Fruit fly (Drosophila melanogaster) whole organism, embryonic: Measurements from ENCODE around the gene CG15803.

ENCODE experiments used
- Aef1 ChIP-seq: fragments of 200-800 bp; sonication (Bioruptor generic); IDR thresholded peaks from 3 replicates; pipeline ENCODE4 v1.3.6; 2022; ENCODE audit warnings: missing biosample characterization, missing genetic modification characterization
- CG10565 ChIP-seq: fragments of 200-800 bp; sonication (Bioruptor generic); optimal IDR thresholded peaks from 3 replicates; lab custom pipeline; 2016; ENCODE audit warnings: missing biosample characterization, mild to moderate bottlenecking, missing genetic modification characterization
- CG11085 ChIP-seq: fragments of 200-800 bp; sonication (Bioruptor generic); IDR thresholded peaks from 2 replicates; pipeline ENCODE4 v1.3.6; 2022; ENCODE audit warnings: missing biosample characterization, missing genetic modification characterization
- CG11093 ChIP-seq: fragments of 200-800 bp; sonication (Bioruptor generic); IDR thresholded peaks from 3 replicates; pipeline ENCODE4 v1.3.6; 2022; ENCODE audit warnings: missing biosample characterization, missing genetic modification characterization
- CG11456 ChIP-seq: fragments of 200-800 bp; sonication (Bioruptor generic); IDR thresholded peaks from 3 replicates; pipeline ENCODE4 v1.3.6; 2022; ENCODE audit warnings: missing biosample characterization, missing genetic modification characterization
- CG12299 ChIP-seq: fragments of 200-800 bp; sonication (Bioruptor generic); optimal IDR thresholded peaks from 2 replicates; lab custom pipeline; 2018; ENCODE audit warnings: missing biosample characterization, mild to moderate bottlenecking, missing genetic modification characterization
- CG14014 ChIP-seq: fragments of 200-800 bp; sonication (Bioruptor generic); IDR thresholded peaks from 2 replicates; pipeline ENCODE4 v1.3.6; 2022; ENCODE audit warnings: missing biosample characterization, missing genetic modification characterization
- CG1602 ChIP-seq: fragments of 200-800 bp; sonication (Bioruptor generic); optimal IDR thresholded peaks from 3 replicates; lab custom pipeline; 2016; ENCODE audit warnings: missing biosample characterization, missing genetic modification characterization
- CG16813 ChIP-seq: fragments of 200-800 bp; sonication (Bioruptor generic); IDR thresholded peaks from 3 replicates; pipeline ENCODE4 v1.3.6; 2022; ENCODE audit warnings: missing biosample characterization, missing genetic modification characterization; ENCODE audit not compliant: partially characterized antibody
- CG16863 ChIP-seq: fragments of 200-800 bp; sonication (Bioruptor generic); optimal IDR thresholded peaks from 3 replicates; lab custom pipeline; 2016; ENCODE audit warnings: missing biosample characterization, missing genetic modification characterization
- CG17186 ChIP-seq: fragments of 200-800 bp; sonication (Bioruptor generic); optimal IDR thresholded peaks from 3 replicates; lab custom pipeline; 2017; ENCODE audit warnings: missing biosample characterization, missing genetic modification reagents, missing genetic modification characterization
- CG1792 ChIP-seq: fragments of 200-800 bp; sonication (Bioruptor generic); optimal IDR thresholded peaks from 2 replicates; lab custom pipeline; 2016; ENCODE audit warnings: missing biosample characterization, missing genetic modification characterization
- CG18619 ChIP-seq: fragments of 200-800 bp; sonication (Bioruptor generic); optimal IDR thresholded peaks from 3 replicates; lab custom pipeline; 2017; ENCODE audit warnings: missing biosample characterization, mild to moderate bottlenecking, missing genetic modification characterization
- CG2129 ChIP-seq: fragments of 200-800 bp; sonication (Bioruptor generic); IDR thresholded peaks from 2 replicates; pipeline ENCODE4 v1.3.6; 2022; ENCODE audit warnings: missing biosample characterization, missing genetic modification characterization; ENCODE audit not compliant: partially characterized antibody
- CG2199 ChIP-seq: fragments of 200-800 bp; sonication (Bioruptor generic); IDR thresholded peaks from 3 replicates; pipeline ENCODE4 v1.3.6; 2022; ENCODE audit warnings: missing biosample characterization, missing genetic modification characterization
- CG30403 ChIP-seq: fragments of 200-800 bp; sonication (Bioruptor generic); optimal IDR thresholded peaks from 3 replicates; lab custom pipeline; 2016; ENCODE audit warnings: missing biosample characterization, missing genetic modification characterization
- CG34224 ChIP-seq: fragments of 200-800 bp; sonication (Bioruptor generic); IDR thresholded peaks from 3 replicates; pipeline ENCODE4 v1.3.6; 2022; ENCODE audit warnings: missing biosample characterization, missing genetic modification characterization; ENCODE audit not compliant: partially characterized antibody
- CG5953 ChIP-seq: fragments of 200-800 bp; sonication (Bioruptor generic); IDR thresholded peaks from 2 replicates; pipeline ENCODE4 v1.3.6; 2022; ENCODE audit warnings: missing biosample characterization, missing genetic modification characterization
- CG6854 ChIP-seq: fragments of 200-800 bp; sonication (Bioruptor generic); optimal IDR thresholded peaks from 3 replicates; lab custom pipeline; 2017; ENCODE audit warnings: missing biosample characterization, mild to moderate bottlenecking, missing genetic modification characterization
- CG8359 ChIP-seq: fragments of 200-800 bp; sonication (Bioruptor generic); optimal IDR thresholded peaks from 2 replicates; lab custom pipeline; 2017; ENCODE audit warnings: missing biosample characterization, mild to moderate bottlenecking, missing genetic modification characterization, borderline replicate concordance
- CG9609 ChIP-seq: fragments of 200-800 bp; sonication (Bioruptor generic); optimal IDR thresholded peaks from 3 replicates; lab custom pipeline; 2016; ENCODE audit warnings: missing biosample characterization, missing genetic modification characterization
- CG9932 ChIP-seq: fragments of 200-800 bp; sonication (Bioruptor generic); IDR thresholded peaks from 2 replicates; pipeline ENCODE4 v1.3.6; 2022; ENCODE audit warnings: missing biosample characterization, missing genetic modification characterization
- CrebB ChIP-seq: fragments of 200-800 bp; sonication (Bioruptor generic); optimal IDR thresholded peaks from 3 replicates; lab custom pipeline; 2018; ENCODE audit warnings: missing biosample characterization, mild to moderate bottlenecking, missing genetic modification characterization
- Deaf1 ChIP-seq: fragments of 200-800 bp; optimal IDR thresholded peaks from 3 replicates; lab custom pipeline; 2019; ENCODE audit warnings: missing biosample characterization, mild to moderate bottlenecking, missing genetic modification characterization, moderate library complexity
- Dip2 ChIP-seq: fragments of 200-800 bp; sonication (Bioruptor generic); IDR thresholded peaks from 2 replicates; pipeline ENCODE4 v1.3.6; 2022; ENCODE audit warnings: missing biosample characterization, missing genetic modification characterization
- Doc2 ChIP-seq: fragments of 200-800 bp; sonication (Bioruptor generic); IDR thresholded peaks from 2 replicates; pipeline ENCODE4 v1.3.6; 2022; ENCODE audit warnings: missing biosample characterization, missing genetic modification characterization
- NFAT ChIP-seq: fragments of 200-800 bp; sonication (Bioruptor generic); IDR thresholded peaks from 2 replicates; pipeline ENCODE4 v1.3.6; 2022; ENCODE audit warnings: missing biosample characterization, missing genetic modification characterization
- Oaz ChIP-seq: fragments of 200-800 bp; sonication (Bioruptor generic); IDR thresholded peaks from 2 replicates; pipeline ENCODE4 v1.3.6; 2022; ENCODE audit warnings: missing biosample characterization, missing genetic modification characterization
- Opbp ChIP-seq: fragments of 200-800 bp; sonication (Bioruptor generic); IDR thresholded peaks from 3 replicates; pipeline ENCODE4 v1.3.6; 2022; ENCODE audit warnings: missing biosample characterization, missing genetic modification characterization; ENCODE audit not compliant: partially characterized antibody
- Rfx ChIP-seq: fragments of 200-800 bp; sonication (Bioruptor generic); IDR thresholded peaks from 2 replicates; pipeline ENCODE4 v1.3.6; 2022; ENCODE audit warnings: missing biosample characterization, missing genetic modification characterization
- Rx ChIP-seq: fragments of 200-800 bp; sonication (Bioruptor generic); IDR thresholded peaks from 2 replicates; pipeline ENCODE4 v1.3.6; 2022; ENCODE audit warnings: missing biosample characterization, missing genetic modification characterization
- Sry-β ChIP-seq: fragments of 200-800 bp; sonication (Bioruptor generic); optimal IDR thresholded peaks from 2 replicates; lab custom pipeline; 2018; ENCODE audit warnings: missing biosample characterization, mild to moderate bottlenecking, missing genetic modification characterization, moderate library complexity
- Trl ChIP-seq, 3 experiments: fragments of >200 bp in 2 of 3; fragments of 200-800 bp in 1 of 3; sonication (Bioruptor generic) in 1 of 3; optimal IDR thresholded peaks; 2 replicates in 1 of 3; 3 replicates in 2 of 3; lab custom pipeline; 2016 to 2017; ENCODE audit warnings: missing biosample characterization in 1 of 3, missing genetic modification characterization in 1 of 3
- ab ChIP-seq: fragments of 200-800 bp; sonication (Bioruptor generic); optimal IDR thresholded peaks from 2 replicates; lab custom pipeline; 2016; ENCODE audit warnings: missing biosample characterization, missing genetic modification characterization
- amos ChIP-seq: fragments of 200-800 bp; sonication (Bioruptor generic); IDR thresholded peaks from 2 replicates; pipeline ENCODE4 v1.3.6; 2022; ENCODE audit warnings: missing biosample characterization, missing genetic modification characterization; ENCODE audit not compliant: partially characterized antibody
- ash1 ChIP-seq: fragments of 200-800 bp; sonication (Bioruptor generic); optimal IDR thresholded peaks from 2 replicates; lab custom pipeline; 2018; ENCODE audit warnings: missing biosample characterization, mild to moderate bottlenecking, missing genetic modification characterization
- chif ChIP-seq, 2 experiments: fragments of 200-800 bp; sonication (Bioruptor generic); optimal IDR thresholded peaks; 3 replicates each; lab custom pipeline; 2016; ENCODE audit warnings: missing biosample characterization in 2 of 2, missing genetic modification characterization in 2 of 2
- cwo ChIP-seq: fragments of 200-800 bp; sonication (Bioruptor generic); optimal IDR thresholded peaks from 3 replicates; lab custom pipeline; 2017; ENCODE audit warnings: missing biosample characterization, missing genetic modification characterization, mild to moderate bottlenecking, moderate library complexity, missing genetic modification reagents
- esg ChIP-seq: fragments of 200-800 bp; sonication (Bioruptor generic); conservative IDR thresholded peaks from 2 replicates; pipeline ENCODE4 v1.3.6; 2022; ENCODE audit warnings: missing biosample characterization, missing genetic modification characterization
- eve ChIP-seq, 2 experiments: fragments of >200 bp; optimal IDR thresholded peaks; 2 replicates each; lab custom pipeline; 2017; ENCODE audit warnings: missing biosample characterization in 2 of 2, missing genetic modification characterization in 2 of 2
- insv ChIP-seq, 2 experiments: fragments of 200-800 bp; sonication (Bioruptor generic); optimal IDR thresholded peaks; 3 replicates each; lab custom pipeline; 2016 to 2018; ENCODE audit warnings: missing biosample characterization in 2 of 2, missing genetic modification characterization in 2 of 2
- inv ChIP-seq: fragments of 200-800 bp; sonication (Bioruptor generic); IDR thresholded peaks from 2 replicates; pipeline ENCODE4 v1.3.6; 2022; ENCODE audit warnings: missing biosample characterization, missing genetic modification characterization; ENCODE audit not compliant: partially characterized antibody
- kay ChIP-seq: fragments of 200-800 bp; sonication (Bioruptor generic); optimal IDR thresholded peaks from 2 replicates; lab custom pipeline; 2016; ENCODE audit warnings: missing biosample characterization, missing genetic modification characterization
- seq ChIP-seq: fragments of 200-800 bp; sonication (Bioruptor generic); IDR thresholded peaks from 2 replicates; pipeline ENCODE4 v1.3.6; 2022; ENCODE audit warnings: missing biosample characterization, missing genetic modification characterization
- slbo ChIP-seq: fragments of 200-800 bp; sonication (Bioruptor generic); IDR thresholded peaks from 2 replicates; pipeline ENCODE4 v1.3.6; 2022; ENCODE audit warnings: missing biosample characterization, missing genetic modification characterization
- tap ChIP-seq: fragments of 200-800 bp; optimal IDR thresholded peaks from 3 replicates; lab custom pipeline; 2019; ENCODE audit warnings: missing biosample characterization, mild to moderate bottlenecking, missing genetic modification characterization, moderate library complexity
- trh ChIP-seq: fragments of 200-800 bp; sonication (Bioruptor generic); optimal IDR thresholded peaks from 2 replicates; lab custom pipeline; 2016; ENCODE audit warnings: missing biosample characterization, missing genetic modification characterization
- vfl ChIP-seq: fragments of 200-800 bp; sonication (Bioruptor generic); optimal IDR thresholded peaks from 2 replicates; lab custom pipeline; 2016; ENCODE audit warnings: missing biosample characterization, missing genetic modification characterization
- wek ChIP-seq: fragments of 200-800 bp; sonication (Bioruptor generic); optimal IDR thresholded peaks from 3 replicates; lab custom pipeline; 2018; ENCODE audit warnings: missing biosample characterization, mild to moderate bottlenecking, missing genetic modification characterization, moderate library complexity
- zf30C ChIP-seq: fragments of 200-800 bp; sonication (Bioruptor generic); optimal IDR thresholded peaks from 3 replicates; lab custom pipeline; 2018; ENCODE audit warnings: missing biosample characterization, mild to moderate bottlenecking, missing genetic modification characterization

The CG15803 gene

dm6 chr3R:18297444-18298297, 62.9 kb downstream of the CG15803 start (continued):
- TF ChIP-seq eve (GFP tag; optimal IDR thresholded peaks at IDR 0.05; lab: Kevin White, UChicago) (peak in 1 of 2 experiments; percentile 23), CG6854 (GFP tag; lab: Kevin White, UChicago) (no peak), CG1792 (GFP tag; lab: Kevin White, UChicago) (no peak), CG16863 (no peak), amos (no peak), CG10565 (GFP tag; lab: Kevin White, UChicago) (no peak), trh (GFP tag; lab: Kevin White, UChicago) (no peak), Opbp (GFP tag; lab: Robert Waterston, UW) (no peak), CG17186 (GFP tag; lab: Kevin White, UChicago) (no peak), zf30C (peak; percentile 61), vfl (no peak), CG8359 (GFP tag; lab: Kevin White, UChicago) (no peak), esg (GFP tag; lab: Robert Waterston, UW) (no peak), CG5953 (no peak), ash1 (GFP tag; lab: Kevin White, UChicago) (no peak), Aef1 (GFP tag; lab: Robert Waterston, UW) (no peak), Deaf1 (tag; lab: Kevin White, UChicago) (peak; percentile 34), kay (GFP tag; lab: Kevin White, UChicago) (no peak), CG16813 (GFP tag; lab: Robert Waterston, UW) (no peak), CG30403 (no peak), Rfx (no peak), Doc2 (GFP tag; lab: Robert Waterston, UW) (no peak), CG2129 (no peak), Dip2 (GFP tag; lab: Robert Waterston, UW) (no peak), cwo (no peak), inv (GFP tag; lab: Robert Waterston, UW) (no peak), ab (GFP tag; lab: Kevin White, UChicago) (no peak), CG11093 (GFP tag; lab: Robert Waterston, UW) (no peak), CG2199 (GFP tag; lab: Robert Waterston, UW) (no peak), wek (GFP tag; lab: Kevin White, UChicago) (no peak), CG12299 (tag; lab: Kevin White, UChicago) (no peak), chif (GFP tag; optimal IDR thresholded peaks at IDR 0.05; lab: Kevin White, UChicago) (peak in 1 of 2 experiments; percentile 3), CG9609 (GFP tag; lab: Kevin White, UChicago) (no peak), tap (tag; lab: Kevin White, UChicago) (no peak), NFAT (GFP tag; lab: Robert Waterston, UW) (no peak), Oaz (no peak), CG18619 (GFP tag; lab: Kevin White, UChicago) (no peak), slbo (GFP tag; lab: Robert Waterston, UW) (no peak), CG34224 (GFP tag; lab: Robert Waterston, UW) (no peak), CG1602 (GFP tag; lab: Kevin White, UChicago) (no peak), Trl (optimal IDR thresholded peaks at IDR 0.05; lab: Kevin White, UChicago) (no peak), Trl (GFP tag; optimal IDR thresholded peaks at IDR 0.05; lab: Kevin White, UChicago) (no peak), CG9932 (GFP tag; lab: Robert Waterston, UW) (no peak), seq (GFP tag; lab: Robert Waterston, UW) (no peak), CG14014 (GFP tag; lab: Robert Waterston, UW) (no peak), CG11456 (GFP tag; lab: Robert Waterston, UW) (no peak), Rx (GFP tag; lab: Robert Waterston, UW) (no peak), CG11085 (no peak), insv (GFP tag; optimal IDR thresholded peaks at IDR 0.05; lab: Kevin White, UChicago) (no peak), Sry-β (GFP tag; lab: Kevin White, UChicago) (no peak), CrebB (no peak)
